Worm (Caenorhabditis elegans) whole organism, L4 larva: ENCODE results near the gene C17H12.8.

Experiments
- ZK546.5 ChIP-seq, 2 experiments: sonication (generic microtip); optimal IDR thresholded peaks; 2 replicates each; lab custom pipeline; 2017; ENCODE audit warnings: missing biosample characterization in 2 of 2, missing genetic modification characterization in 2 of 2
- ama-1 ChIP-seq: fragments of 150-350 bp; optimal IDR thresholded peaks from 2 replicates; lab custom pipeline; 2014; ENCODE audit warnings: inconsistent platforms, mixed read lengths
- lir-3 ChIP-seq: sonication (generic microtip); optimal IDR thresholded peaks from 2 replicates; lab custom pipeline; 2016; ENCODE audit warnings: mild to moderate bottlenecking, missing genetic modification characterization, missing compliant biosample characterization
- mep-1 ChIP-seq: fragments of 150-350 bp; sonication (generic microtip); optimal IDR thresholded peaks from 3 replicates; lab custom pipeline; 2014; ENCODE audit warnings: missing biosample characterization, missing genetic modification characterization

- TF ChIP-seq ama-1 (lab: Kevin White, UChicago) (no peak), mep-1 (tag; lab: Kevin White, UChicago) (no peak), lir-3 (no peak), ZK546.5 (tag; optimal IDR thresholded peaks at IDR 0.05; lab: Kevin White, UChicago) (no peak)
Observed at ce11 chrIV:6834705-6835104, 16.2 kb downstream of the C17H12.8 start.
